Worm (Caenorhabditis elegans) whole organism, L1 larva: ENCODE results near the gene gst-7.

Experiments used
- aly-2 ChIP-seq: fragments of 150-350 bp; optimal IDR thresholded peaks from 2 replicates; lab custom pipeline; 2014; ENCODE audit warnings: missing biosample characterization, missing genetic modification characterization
- ceh-82 ChIP-seq, 3 experiments: fragments of 150-350 bp in 1 of 3; sonication (generic microtip) in 2 of 3; optimal IDR thresholded peaks; 2 replicates each; lab custom pipeline; 2014 to 2017; ENCODE audit warnings: missing biosample characterization in 3 of 3, missing genetic modification characterization in 3 of 3
- ceh-88 ChIP-seq: fragments of 200-800 bp; sonication (Bioruptor generic); IDR thresholded peaks from 2 replicates; pipeline ENCODE4 v1.3.6; 2022; ENCODE audit warnings: missing genetic modification characterization, missing compliant biosample characterization
- fkh-10 ChIP-seq: sonication (generic microtip); optimal IDR thresholded peaks from 2 replicates; lab custom pipeline; 2017; ENCODE audit warnings: missing biosample characterization, missing genetic modification reagents, missing genetic modification characterization
- grh-1 ChIP-seq: fragments of 200-800 bp; sonication (Bioruptor generic); IDR thresholded peaks from 2 replicates; pipeline ENCODE4 v1.3.6; 2022; ENCODE audit warnings: missing genetic modification reagents, missing genetic modification characterization, missing compliant biosample characterization
- lin-35 ChIP-seq, 2 experiments: fragments of 150-350 bp; optimal IDR thresholded peaks; 2 replicates each; lab custom pipeline; 2014; ENCODE audit warnings: missing biosample characterization in 2 of 2, missing genetic modification characterization in 2 of 2, missing genetic modification reagents in 2 of 2
- nhr-76 ChIP-seq: sonication (generic microtip); optimal IDR thresholded peaks from 2 replicates; lab custom pipeline; 2017; ENCODE audit warnings: missing biosample characterization, missing genetic modification characterization
- nhr-85 ChIP-seq: sonication (generic microtip); peaks from one replicate; lab custom pipeline; 2016; ENCODE audit warnings: missing genetic modification characterization, inconsistent platforms, missing compliant biosample characterization
- nhr-90 ChIP-seq: sonication (generic microtip); optimal IDR thresholded peaks from 2 replicates; lab custom pipeline; 2016; ENCODE audit warnings: mild to moderate bottlenecking, missing genetic modification characterization, missing compliant biosample characterization; ENCODE audit not compliant: poor library complexity
- skn-1 ChIP-seq: fragments of 150-350 bp; optimal IDR thresholded peaks from 2 replicates; lab custom pipeline; 2014; ENCODE audit warnings: missing biosample characterization, missing genetic modification characterization
- unc-62 ChIP-seq: fragments of 150-350 bp; optimal IDR thresholded peaks from 2 replicates; lab custom pipeline; 2014; ENCODE audit warnings: missing biosample characterization, missing genetic modification reagents, missing genetic modification characterization

ce11 chrII:4882498-4882897 is 636 bp downstream of the gst-7 start:
- TF ChIP-seq skn-1 (no peak), nhr-76 (tag; lab: Kevin White, UChicago) (no peak), aly-2 (tag; lab: Kevin White, UChicago) (no peak), fkh-10 (no peak), nhr-90 (tag; lab: Kevin White, UChicago) (no peak), ceh-88 (no peak), ceh-82 (tag; optimal IDR thresholded peaks at IDR 0.05; lab: Kevin White, UChicago) (no peak), grh-1 (no peak), nhr-85 (tag; lab: Kevin White, UChicago) (no peak), unc-62 (GFP tag; lab: Kevin White, UChicago) (no peak), lin-35 (GFP tag; optimal IDR thresholded peaks at IDR 0.05; lab: Kevin White, UChicago) (no peak)
